Worm (Caenorhabditis elegans) whole organism, L1 larva: ENCODE results near the gene fbxc-50.
A peak's percentile ranks its signal among the peaks of the same experiment; 100 is the strongest.

Experiments used
- C16A3.4 ChIP-seq: fragments of 150-350 bp; optimal IDR thresholded peaks from 2 replicates; lab custom pipeline; 2014; ENCODE audit warnings: missing biosample characterization, missing genetic modification characterization
- alr-1 ChIP-seq: fragments of 200-800 bp; sonication (Bioruptor generic); optimal IDR thresholded peaks from 2 replicates; lab custom pipeline; 2018; ENCODE audit warnings: borderline replicate concordance, mild to moderate bottlenecking, missing genetic modification characterization, missing compliant biosample characterization
- ama-1 ChIP-seq: fragments of 150-350 bp; optimal IDR thresholded peaks from 2 replicates; lab custom pipeline; 2014
- ceh-8 ChIP-seq: fragments of 200-800 bp; sonication (Bioruptor generic); optimal IDR thresholded peaks from 2 replicates; lab custom pipeline; 2018; ENCODE audit warnings: mild to moderate bottlenecking, missing genetic modification characterization, moderate library complexity, missing compliant biosample characterization
- ceh-82 ChIP-seq, 3 experiments: fragments of 150-350 bp in 1 of 3; sonication (generic microtip) in 2 of 3; optimal IDR thresholded peaks; 2 replicates each; lab custom pipeline; 2014 to 2017; ENCODE audit warnings: missing biosample characterization in 3 of 3, missing genetic modification characterization in 3 of 3
- ceh-90 ChIP-seq: sonication (generic microtip); optimal IDR thresholded peaks from 2 replicates; lab custom pipeline; 2016; ENCODE audit warnings: missing genetic modification characterization, missing compliant biosample characterization
- ces-1 ChIP-seq: fragments of 150-350 bp; optimal IDR thresholded peaks from 2 replicates; lab custom pipeline; 2014; ENCODE audit warnings: missing biosample characterization, missing genetic modification reagents, missing genetic modification characterization
- dpl-1 ChIP-seq, 3 experiments: fragments of 150-350 bp in 2 of 3; sonication (generic microtip) in 1 of 3; optimal IDR thresholded peaks; 2 replicates each; lab custom pipeline; 2014 to 2017; ENCODE audit warnings: missing biosample characterization in 3 of 3, missing genetic modification characterization in 3 of 3, missing genetic modification reagents in 3 of 3
- dsc-1 ChIP-seq: sonication (generic microtip); optimal IDR thresholded peaks from 2 replicates; lab custom pipeline; 2016; ENCODE audit warnings: mild to moderate bottlenecking, missing genetic modification characterization, missing compliant biosample characterization
- elt-2 ChIP-seq: sonication (generic microtip); optimal IDR thresholded peaks from 2 replicates; lab custom pipeline; 2016; ENCODE audit warnings: missing genetic modification characterization, mild to moderate bottlenecking, inconsistent platforms, missing compliant biosample characterization, missing genetic modification reagents
- elt-3 ChIP-seq, 6 experiments: fragments of 150-350 bp in 1 of 6; sonication (generic microtip); optimal IDR thresholded peaks; 2 replicates each; lab custom pipeline; 2017 to 2018; ENCODE audit warnings: missing biosample characterization in 6 of 6, missing genetic modification characterization in 6 of 6, inconsistent platforms in 1 of 6
- ets-5 ChIP-seq: fragments of 200-800 bp; sonication (Bioruptor generic); IDR thresholded peaks from 2 replicates; pipeline ENCODE4 v1.3.6; 2022; ENCODE audit warnings: missing genetic modification characterization, missing compliant biosample characterization
- fkh-10 ChIP-seq: sonication (generic microtip); optimal IDR thresholded peaks from 2 replicates; lab custom pipeline; 2017; ENCODE audit warnings: missing biosample characterization, missing genetic modification reagents, missing genetic modification characterization
- fkh-8 ChIP-seq: sonication (generic microtip); optimal IDR thresholded peaks from 2 replicates; lab custom pipeline; 2016; ENCODE audit warnings: mild to moderate bottlenecking, missing genetic modification characterization, missing compliant biosample characterization
- fos-1 ChIP-seq: fragments of 150-350 bp; optimal IDR thresholded peaks from 2 replicates; lab custom pipeline; 2014; ENCODE audit warnings: missing biosample characterization, missing genetic modification characterization
- hpl-2 ChIP-seq: fragments of 150-350 bp; optimal IDR thresholded peaks from 2 replicates; lab custom pipeline; 2014; ENCODE audit warnings: missing biosample characterization, missing genetic modification reagents, missing genetic modification characterization
- isw-1 ChIP-seq: fragments of 200-800 bp; sonication (Bioruptor generic); IDR thresholded peaks from 2 replicates; pipeline ENCODE4 v1.3.6; 2022; ENCODE audit warnings: missing genetic modification characterization, missing compliant biosample characterization
- jun-1 ChIP-seq: fragments of 150-350 bp; optimal IDR thresholded peaks from 2 replicates; lab custom pipeline; 2014; ENCODE audit warnings: missing biosample characterization, missing genetic modification reagents, missing genetic modification characterization
- lin-13 ChIP-seq: fragments of 150-350 bp; optimal IDR thresholded peaks from 2 replicates; lab custom pipeline; 2014; ENCODE audit warnings: missing biosample characterization, missing genetic modification reagents, missing genetic modification characterization
- lin-14 ChIP-seq: fragments of 200-800 bp; sonication (Bioruptor generic); optimal IDR thresholded peaks from 2 replicates; lab custom pipeline; 2018; ENCODE audit warnings: mild to moderate bottlenecking, missing genetic modification characterization, moderate library complexity, missing compliant biosample characterization
- lsy-2 ChIP-seq, 2 experiments: fragments of 150-350 bp; optimal IDR thresholded peaks; 2 replicates each; lab custom pipeline; 2014; ENCODE audit warnings: missing biosample characterization in 2 of 2, missing genetic modification characterization in 2 of 2
- mab-9 ChIP-seq: fragments of 200-800 bp; sonication (Bioruptor generic); IDR thresholded peaks from 2 replicates; pipeline ENCODE4 v1.3.6; 2022; ENCODE audit warnings: missing genetic modification reagents, missing genetic modification characterization, missing compliant biosample characterization
- mdl-1 ChIP-seq, 2 experiments: fragments of 150-350 bp; optimal IDR thresholded peaks; 2 replicates each; lab custom pipeline; 2014 to 2017; ENCODE audit warnings: missing biosample characterization in 2 of 2, missing genetic modification characterization in 2 of 2, inconsistent platforms in 1 of 2
- mef-2 ChIP-seq: fragments of 150-350 bp; optimal IDR thresholded peaks from 2 replicates; lab custom pipeline; 2014; ENCODE audit warnings: missing biosample characterization, missing genetic modification characterization
- mep-1 ChIP-seq: fragments of 150-350 bp; optimal IDR thresholded peaks from 2 replicates; lab custom pipeline; 2014; ENCODE audit warnings: missing biosample characterization, missing genetic modification characterization
- nhr-12 ChIP-seq: sonication (generic microtip); optimal IDR thresholded peaks from 2 replicates; lab custom pipeline; 2017; ENCODE audit warnings: missing biosample characterization, missing genetic modification characterization
- nhr-19 ChIP-seq: fragments of 200-800 bp; sonication (Bioruptor generic); conservative IDR thresholded peaks from 2 replicates; pipeline ENCODE4 v1.3.6; 2022; ENCODE audit warnings: missing genetic modification characterization, missing compliant biosample characterization
- nhr-28 ChIP-seq: fragments of 150-350 bp; optimal IDR thresholded peaks from 2 replicates; lab custom pipeline; 2014; ENCODE audit warnings: missing biosample characterization, missing genetic modification characterization
- nhr-71 ChIP-seq: sonication (generic microtip); optimal IDR thresholded peaks from 2 replicates; lab custom pipeline; 2016; ENCODE audit warnings: mild to moderate bottlenecking, missing genetic modification characterization, moderate library complexity, missing compliant biosample characterization
- nhr-76 ChIP-seq: sonication (generic microtip); optimal IDR thresholded peaks from 2 replicates; lab custom pipeline; 2017; ENCODE audit warnings: missing biosample characterization, missing genetic modification characterization
- nhr-84 ChIP-seq: sonication (generic microtip); optimal IDR thresholded peaks from 2 replicates; lab custom pipeline; 2017; ENCODE audit warnings: missing biosample characterization, missing genetic modification characterization
- nhr-90 ChIP-seq: sonication (generic microtip); optimal IDR thresholded peaks from 2 replicates; lab custom pipeline; 2016; ENCODE audit warnings: mild to moderate bottlenecking, missing genetic modification characterization, missing compliant biosample characterization; ENCODE audit not compliant: poor library complexity
- pag-3 ChIP-seq: sonication (generic microtip); optimal IDR thresholded peaks from 2 replicates; lab custom pipeline; 2017; ENCODE audit warnings: missing genetic modification characterization, mild to moderate bottlenecking, missing compliant biosample characterization, antibody characterized with exemption, borderline replicate concordance; ENCODE audit not compliant: insufficient read depth
- skn-1 ChIP-seq: fragments of 150-350 bp; optimal IDR thresholded peaks from 2 replicates; lab custom pipeline; 2014; ENCODE audit warnings: missing biosample characterization, missing genetic modification characterization
- sox-4 ChIP-seq: sonication (generic microtip); optimal IDR thresholded peaks from 2 replicates; lab custom pipeline; 2016; ENCODE audit warnings: missing genetic modification characterization, missing compliant biosample characterization
- sptf-1 ChIP-seq: fragments of 150-350 bp; optimal IDR thresholded peaks from 2 replicates; lab custom pipeline; 2014; ENCODE audit warnings: missing biosample characterization, missing genetic modification characterization
- tbx-2 ChIP-seq: sonication (generic microtip); optimal IDR thresholded peaks from 2 replicates; lab custom pipeline; 2016; ENCODE audit warnings: missing genetic modification characterization, missing compliant biosample characterization
- unc-30 ChIP-seq: sonication (generic microtip); optimal IDR thresholded peaks from 2 replicates; lab custom pipeline; 2017; ENCODE audit warnings: missing biosample characterization, missing genetic modification characterization
- zag-1 ChIP-seq: fragments of 150-350 bp; optimal IDR thresholded peaks from 2 replicates; lab custom pipeline; 2014; ENCODE audit warnings: missing biosample characterization, missing genetic modification characterization
- ztf-4 ChIP-seq: fragments of 150-350 bp; optimal IDR thresholded peaks from 2 replicates; lab custom pipeline; 2014; ENCODE audit warnings: missing biosample characterization, missing genetic modification characterization

fbxc-50 gene

DNA sequence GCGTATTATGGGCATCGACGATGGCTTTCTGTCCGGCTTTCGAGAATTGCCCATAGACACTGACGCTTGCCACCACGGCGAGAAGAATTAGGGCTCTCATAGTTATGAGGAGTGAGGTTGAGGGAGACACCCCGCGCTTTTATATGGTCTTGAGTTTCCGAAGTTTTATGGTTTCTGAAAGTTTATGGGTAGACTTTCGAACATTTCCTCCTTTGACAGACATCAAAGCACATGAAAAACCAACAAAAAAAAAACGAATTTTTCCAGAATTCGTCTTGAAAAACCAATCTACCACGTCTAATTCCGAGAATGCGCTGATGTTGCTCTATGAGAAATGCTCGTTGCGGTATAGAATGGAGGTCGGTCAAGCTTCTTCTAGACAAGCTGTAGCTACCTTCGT is 36.6 kb upstream of the fbxc-50 start, which contains the start of gene scl-15:
scl-15 (minus strand) TSS at position 101 of the 400 bp plus-strand sequence.
- no peak for TF ChIP-seq ztf-4
- TF ChIP-seq lsy-2 (tag; optimal IDR thresholded peaks at IDR 0.05; lab: Kevin White, UChicago) = no peak

DNA sequence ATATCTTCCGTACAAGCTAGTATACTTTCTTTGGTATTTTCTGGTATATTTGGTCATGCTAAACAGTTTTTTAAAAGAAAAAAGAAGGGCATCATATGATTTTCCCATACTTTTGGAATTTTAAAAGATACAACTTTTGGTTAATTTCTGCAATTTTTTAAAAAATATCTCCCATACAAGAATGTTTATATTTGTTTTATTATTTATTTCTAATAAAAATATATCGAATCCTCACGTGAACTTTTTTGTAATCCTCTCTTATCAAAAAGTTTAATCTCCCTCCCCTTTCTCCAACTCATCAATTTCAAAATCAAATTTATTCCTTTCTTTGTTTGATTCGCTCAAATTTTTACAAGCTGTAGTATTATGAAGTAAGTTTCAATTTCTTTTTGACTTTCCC is 34.4 kb upstream of the fbxc-50 start, which contains the start of gene nep-13:
nep-13 (plus strand) TSS at position 301 of the 400 bp plus-strand sequence.
- no peak for TF ChIP-seq lin-13 (GFP tag; lab: Kevin White, UChicago)
- no peak for TF ChIP-seq lin-14 (GFP tag; lab: Kevin White, UChicago)
- TF ChIP-seq nhr-90 (tag; lab: Kevin White, UChicago) = no peak
- TF ChIP-seq sptf-1 (tag; lab: Kevin White, UChicago) = no peak
- TF ChIP-seq hpl-2 (GFP tag; lab: Kevin White, UChicago) = no peak
- TF ChIP-seq skn-1 (tag; lab: Kevin White, UChicago) = no peak
- no peak for TF ChIP-seq mep-1 (tag; lab: Kevin White, UChicago)

DNA sequence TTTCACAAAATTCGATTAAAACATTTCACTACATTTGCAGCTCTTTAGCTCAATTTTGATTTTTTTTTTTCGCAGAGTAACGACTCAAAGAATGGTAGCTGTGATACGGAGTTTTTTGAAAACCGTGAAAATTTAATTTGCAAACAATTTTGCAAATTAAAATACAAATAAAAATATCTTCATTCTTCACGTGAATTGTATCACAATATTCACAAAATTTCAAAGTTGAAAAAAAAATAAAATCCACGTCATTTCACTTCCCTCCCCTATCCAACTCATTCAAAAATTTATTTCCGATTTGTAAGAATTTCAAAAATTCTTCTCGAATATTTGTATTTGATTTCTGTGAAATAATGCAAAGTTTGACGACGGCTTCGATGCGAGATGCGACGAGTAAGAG is 30.7 kb upstream of the fbxc-50 start, which contains the start of gene wht-4:
wht-4 (plus strand) TSS at position 301 of the 400 bp plus-strand sequence.
- TF ChIP-seq jun-1 (tag; lab: Kevin White, UChicago) (no peak), ceh-8 (no peak)

DNA sequence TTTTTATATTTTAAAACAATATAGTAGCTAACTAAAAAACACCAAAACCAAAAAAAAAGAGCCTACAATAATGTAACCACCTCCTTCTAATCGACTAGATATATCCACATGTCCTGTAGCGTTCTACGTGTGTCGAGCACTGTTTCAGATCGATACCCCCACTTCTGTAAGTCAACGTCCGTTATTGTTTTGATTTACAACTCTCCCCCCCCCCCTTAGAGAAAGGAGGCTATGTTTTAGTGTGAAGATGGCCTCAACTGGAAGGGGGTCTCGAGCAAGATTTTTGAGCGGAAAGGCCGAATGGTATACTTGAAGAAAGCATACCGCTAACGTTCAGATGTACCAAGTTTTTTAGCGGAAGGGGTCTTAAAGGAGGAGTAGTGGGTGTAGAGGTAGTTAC is 29.8 kb upstream of the fbxc-50 start, which contains the start of gene F02E11.4:
F02E11.4 (minus strand) TSS at position 101 of the 400 bp plus-strand sequence.
- TF ChIP-seq unc-30 (tag; lab: Kevin White, UChicago) (no peak), nhr-76 (tag; lab: Kevin White, UChicago) (no peak), tbx-2 (no peak), fkh-10 (GFP tag; lab: Kevin White, UChicago) (no peak), nhr-12 (tag; lab: Kevin White, UChicago) (no peak)
- TF ChIP-seq, all 84 proteins: peak for 0

DNA sequence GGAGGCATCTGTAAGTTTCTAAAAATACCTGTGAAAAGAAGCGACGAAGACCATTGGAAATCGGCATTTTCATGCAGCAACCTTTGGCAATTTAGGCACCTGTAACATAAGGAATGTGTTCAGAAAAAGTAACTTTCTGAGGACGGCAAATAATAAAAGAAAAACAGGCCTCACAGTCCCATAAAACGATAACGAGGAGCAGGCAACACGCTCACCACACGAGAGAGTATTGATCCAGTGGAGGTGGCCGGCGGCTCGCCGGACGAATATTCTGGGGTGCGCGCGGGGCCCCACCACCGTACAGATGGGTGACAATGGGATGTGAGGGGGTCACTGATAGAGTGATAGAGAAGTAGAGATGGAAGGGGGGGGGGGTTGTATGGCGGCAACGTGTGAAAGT is 27.0 kb upstream of the fbxc-50 start, which contains the start of gene F02E11.3:
F02E11.3 (minus strand) TSS at position 101 of the 400 bp plus-strand sequence.
- TF ChIP-seq mef-2 (tag; lab: Kevin White, UChicago) (no peak), ets-5 (no peak)

DNA sequence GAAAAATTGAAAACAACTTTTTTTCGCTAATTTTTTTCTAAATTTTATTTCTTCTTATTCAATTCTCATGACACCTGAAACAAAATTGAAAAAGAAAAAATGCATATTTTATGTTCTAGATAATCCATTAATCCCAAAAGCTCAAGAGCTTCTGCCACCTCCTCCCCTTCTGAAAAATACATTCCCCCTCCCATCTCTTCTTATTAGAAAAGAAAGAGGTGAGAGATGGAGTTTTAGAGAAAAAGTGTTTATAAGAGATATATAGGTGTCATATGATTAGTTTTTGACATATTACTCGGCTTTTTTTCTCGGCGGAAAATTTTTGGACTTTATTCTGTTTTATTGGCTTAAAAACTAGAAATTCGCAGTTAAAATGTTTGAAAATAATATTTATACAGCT is 22.7 kb upstream of the fbxc-50 start:
- TF ChIP-seq zag-1 (no peak), unc-30 (tag; lab: Kevin White, UChicago) (peak; percentile 26), nhr-71 (peak; percentile 27), fkh-8 (tag; lab: Kevin White, UChicago) (peak; percentile 4), nhr-84 (tag; lab: Kevin White, UChicago) (no peak), isw-1 (GFP tag; lab: Robert Waterston, UW) (no peak), mep-1 (tag; lab: Kevin White, UChicago) (peak; percentile 9), dsc-1 (tag; lab: Kevin White, UChicago) (peak; percentile 59), dpl-1 (GFP tag; optimal IDR thresholded peaks at IDR 0.05; lab: Kevin White, UChicago) (no peak)

DNA sequence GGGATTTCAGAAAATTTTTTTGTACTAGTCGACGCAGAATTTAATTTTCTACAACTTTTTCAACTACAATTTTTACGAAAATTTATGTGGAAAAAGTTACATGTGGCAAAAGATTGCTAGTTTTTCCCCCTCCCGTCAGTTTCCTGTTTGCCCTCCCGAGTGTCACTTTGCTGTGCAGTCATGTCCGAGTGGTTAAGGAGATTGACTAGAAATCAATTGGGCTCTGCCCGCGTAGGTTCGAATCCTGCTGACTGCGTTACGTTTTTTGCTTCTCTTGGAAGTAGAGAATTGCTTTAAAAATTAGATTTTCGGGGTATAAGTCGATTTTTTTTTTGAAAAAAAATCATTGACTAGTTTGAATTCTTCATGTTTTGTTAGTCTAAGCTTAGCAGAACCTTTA is 19.9 kb upstream of the fbxc-50 start:
- TF ChIP-seq sox-4 (no peak), nhr-19 (GFP tag; lab: Robert Waterston, UW) (0 out of 2 replicates have a peak, but pooled peaks have one; percentile 8), mdl-1 (tag; optimal IDR thresholded peaks at IDR 0.05; lab: Kevin White, UChicago) (no peak), dpl-1 (GFP tag; optimal IDR thresholded peaks at IDR 0.05; lab: Kevin White, UChicago) (no peak), ceh-8 (no peak), ceh-90 (no peak), elt-3 (tag; optimal IDR thresholded peaks at IDR 0.05; lab: Kevin White, UChicago) (no peak), C16A3.4 (no peak), ceh-82 (tag; optimal IDR thresholded peaks at IDR 0.05; lab: Kevin White, UChicago) (no peak), fos-1 (tag; lab: Kevin White, UChicago) (no peak), mef-2 (tag; lab: Kevin White, UChicago) (no peak), ama-1 (lab: Kevin White, UChicago) (no peak), ces-1 (GFP tag; lab: Kevin White, UChicago) (no peak), ets-5 (no peak), alr-1 (tag; lab: Kevin White, UChicago) (no peak), elt-2 (tag; lab: Kevin White, UChicago) (no peak), nhr-28 (tag; lab: Kevin White, UChicago) (no peak), mab-9 (GFP tag; lab: Robert Waterston, UW) (no peak), nhr-90 (tag; lab: Kevin White, UChicago) (no peak), pag-3 (tag; lab: Kevin White, UChicago) (no peak), nhr-76 (tag; lab: Kevin White, UChicago) (no peak)
